Worm (Caenorhabditis elegans) whole organism, L2 larva: ENCODE measurements around the gene atgl-1.

Experiments
- ama-1 ChIP-seq: fragments of 150-350 bp; optimal IDR thresholded peaks from 2 replicates; lab custom pipeline; 2018; ENCODE audit warnings: inconsistent platforms
- fos-1 ChIP-seq: fragments of 150-350 bp; optimal IDR thresholded peaks from 2 replicates; lab custom pipeline; 2014; ENCODE audit warnings: missing biosample characterization, missing genetic modification characterization
- lin-11 ChIP-seq: fragments of 150-350 bp; sonication (generic microtip); optimal IDR thresholded peaks from 2 replicates; lab custom pipeline; 2014; ENCODE audit warnings: missing biosample characterization, missing genetic modification characterization, inconsistent platforms, mixed read lengths
- lsy-2 ChIP-seq, 2 experiments: fragments of 150-350 bp in 1 of 2; sonication (generic microtip) in 1 of 2; optimal IDR thresholded peaks; 2 replicates each; lab custom pipeline; 2014 to 2017; ENCODE audit warnings: missing biosample characterization in 2 of 2, missing genetic modification characterization in 2 of 2
- nhr-11 ChIP-seq: fragments of 150-350 bp; optimal IDR thresholded peaks from 2 replicates; lab custom pipeline; 2014; ENCODE audit warnings: missing biosample characterization, missing genetic modification characterization
- nhr-12 ChIP-seq: fragments of 150-350 bp; optimal IDR thresholded peaks from 2 replicates; lab custom pipeline; 2014; ENCODE audit warnings: missing biosample characterization, missing genetic modification characterization
- nhr-25 ChIP-seq: fragments of 150-350 bp; sonication (generic microtip); optimal IDR thresholded peaks from 3 replicates; lab custom pipeline; 2014; ENCODE audit warnings: missing biosample characterization, missing genetic modification characterization
- skn-1 ChIP-seq: sonication (generic microtip); optimal IDR thresholded peaks from 2 replicates; lab custom pipeline; 2017; ENCODE audit warnings: missing biosample characterization, missing genetic modification characterization
- snpc-4 ChIP-seq: fragments of 150-350 bp; optimal IDR thresholded peaks from 2 replicates; lab custom pipeline; 2014; ENCODE audit warnings: missing biosample characterization, missing genetic modification characterization

- no peak for TF ChIP-seq snpc-4
- TF ChIP-seq fos-1 (tag; lab: Kevin White, UChicago): no peak
- peak in 1 of 2 experiments; percentile 9 for TF ChIP-seq lsy-2 (tag; optimal IDR thresholded peaks at IDR 0.05; lab: Kevin White, UChicago)
- no peak for TF ChIP-seq lin-11 (tag; lab: Kevin White, UChicago)
- no peak for TF ChIP-seq nhr-12 (tag; lab: Kevin White, UChicago)
- TF ChIP-seq ama-1 (lab: Kevin White, UChicago): peak; percentile 69
- peak; percentile 27 for TF ChIP-seq nhr-25 (tag; lab: Kevin White, UChicago)
- TF ChIP-seq skn-1 (tag; lab: Kevin White, UChicago): no peak
- no peak for TF ChIP-seq nhr-11 (tag; lab: Kevin White, UChicago)
Observed at ce11 chrIII:6415306-6415973, 3.8 kb downstream of the atgl-1 start, which contains the start of gene nas-4.
